Fruit fly (Drosophila melanogaster) whole organism, prepupa: ENCODE data around the gene CG13003.

ENCODE experiments used
- Blimp-1 ChIP-seq: fragments of 200-800 bp; sonication (Bioruptor generic); optimal IDR thresholded peaks from 3 replicates; lab custom pipeline; 2017; ENCODE audit warnings: missing biosample characterization, missing genetic modification characterization, mild to moderate bottlenecking, moderate library complexity, missing genetic modification reagents
- CG10631 ChIP-seq: fragments of 200-800 bp; sonication (Bioruptor generic); optimal IDR thresholded peaks from 2 replicates; lab custom pipeline; 2016; ENCODE audit warnings: missing biosample characterization, missing genetic modification characterization
- CG10669 ChIP-seq: fragments of 200-800 bp; sonication (Bioruptor generic); optimal IDR thresholded peaks from 3 replicates; lab custom pipeline; 2018; ENCODE audit warnings: missing biosample characterization, mild to moderate bottlenecking, missing genetic modification characterization, moderate library complexity
- CG11294 ChIP-seq: fragments of 200-800 bp; sonication (Bioruptor generic); IDR thresholded peaks from 2 replicates; pipeline ENCODE4 v1.3.6; 2022; ENCODE audit warnings: missing biosample characterization, missing genetic modification characterization
- CG11762 ChIP-seq: fragments of 200-800 bp; sonication (Bioruptor generic); optimal IDR thresholded peaks from 3 replicates; lab custom pipeline; 2016; ENCODE audit warnings: missing biosample characterization, missing genetic modification characterization; ENCODE audit not compliant: insufficient read depth
- CG11902 ChIP-seq: fragments of 200-800 bp; sonication (Bioruptor generic); optimal IDR thresholded peaks from 3 replicates; lab custom pipeline; 2016; ENCODE audit warnings: missing biosample characterization, missing genetic modification characterization
- CG15336 ChIP-seq: fragments of 200-800 bp; sonication (Bioruptor generic); IDR thresholded peaks from 2 replicates; pipeline ENCODE4 v1.3.6; 2022; ENCODE audit warnings: missing biosample characterization, missing genetic modification characterization
- CG1621 ChIP-seq: fragments of 200-800 bp; sonication (Bioruptor generic); optimal IDR thresholded peaks from 3 replicates; lab custom pipeline; 2018; ENCODE audit warnings: missing biosample characterization, mild to moderate bottlenecking, missing genetic modification characterization
- CG16779 ChIP-seq: fragments of 200-800 bp; sonication (Bioruptor generic); optimal IDR thresholded peaks from 3 replicates; lab custom pipeline; 2017; ENCODE audit warnings: missing biosample characterization, mild to moderate bottlenecking, missing genetic modification characterization
- CG3919 ChIP-seq: fragments of 200-800 bp; sonication (Bioruptor generic); optimal IDR thresholded peaks from 3 replicates; lab custom pipeline; 2016; ENCODE audit warnings: missing biosample characterization, missing genetic modification characterization
- CG4318 ChIP-seq: fragments of 200-800 bp; sonication (Bioruptor generic); optimal IDR thresholded peaks from 3 replicates; lab custom pipeline; 2017; ENCODE audit warnings: missing biosample characterization, mild to moderate bottlenecking, missing genetic modification characterization
- CG6163 ChIP-seq: fragments of 200-800 bp; sonication (Bioruptor generic); IDR thresholded peaks from 3 replicates; pipeline ENCODE4 v1.3.6; 2022; ENCODE audit warnings: missing biosample characterization, missing genetic modification characterization
- CG6276 ChIP-seq: fragments of 200-800 bp; sonication (Bioruptor generic); optimal IDR thresholded peaks from 2 replicates; lab custom pipeline; 2017; ENCODE audit warnings: missing biosample characterization, mild to moderate bottlenecking, missing genetic modification characterization
- CG6792 ChIP-seq: fragments of 200-800 bp; sonication (Bioruptor generic); optimal IDR thresholded peaks from 3 replicates; lab custom pipeline; 2016; ENCODE audit warnings: missing biosample characterization, missing genetic modification characterization
- CG6808 ChIP-seq: fragments of 200-800 bp; sonication (Bioruptor generic); optimal IDR thresholded peaks from 3 replicates; lab custom pipeline; 2017; ENCODE audit warnings: missing biosample characterization, missing genetic modification characterization, mild to moderate bottlenecking, moderate library complexity, missing genetic modification reagents
- CG8119 ChIP-seq: fragments of 200-800 bp; sonication (Bioruptor generic); IDR thresholded peaks from 3 replicates; pipeline ENCODE4 v1.3.6; 2022; ENCODE audit warnings: missing biosample characterization, missing genetic modification characterization
- CG8319 ChIP-seq: fragments of 200-800 bp; sonication (Bioruptor generic); optimal IDR thresholded peaks from 3 replicates; lab custom pipeline; 2016; ENCODE audit warnings: missing biosample characterization, missing genetic modification characterization
- CG9139 ChIP-seq: fragments of 200-800 bp; sonication (Bioruptor generic); optimal IDR thresholded peaks from 3 replicates; lab custom pipeline; 2017; ENCODE audit warnings: missing biosample characterization, mild to moderate bottlenecking, missing genetic modification characterization
- Eip75B ChIP-seq: fragments of 200-800 bp; sonication (Bioruptor generic); optimal IDR thresholded peaks from 3 replicates; lab custom pipeline; 2016; ENCODE audit warnings: missing biosample characterization, missing genetic modification characterization
- Eip78C ChIP-seq: fragments of 200-800 bp; sonication (Bioruptor generic); peaks from one replicate; lab custom pipeline; 2016; ENCODE audit warnings: missing biosample characterization, missing genetic modification characterization
- Eip93F ChIP-seq: fragments of 200-800 bp; sonication (Bioruptor generic); optimal IDR thresholded peaks from 2 replicates; lab custom pipeline; 2016; ENCODE audit warnings: missing biosample characterization, mild to moderate bottlenecking, missing genetic modification characterization
- Ets21C ChIP-seq: fragments of 200-800 bp; sonication (Bioruptor generic); optimal IDR thresholded peaks from 3 replicates; lab custom pipeline; 2016; ENCODE audit warnings: missing biosample characterization, missing genetic modification characterization
- Ets96B ChIP-seq: fragments of 200-800 bp; optimal IDR thresholded peaks from 2 replicates; lab custom pipeline; 2019; ENCODE audit warnings: missing biosample characterization, mild to moderate bottlenecking, missing genetic modification characterization, moderate library complexity
- Gug ChIP-seq: fragments of 200-800 bp; sonication (Bioruptor generic); IDR thresholded peaks from 2 replicates; pipeline ENCODE4 v1.3.6; 2022; ENCODE audit warnings: missing biosample characterization, missing genetic modification characterization
- Hr38 ChIP-seq: sonication (Bioruptor generic); optimal IDR thresholded peaks from 2 replicates; lab custom pipeline; 2016; ENCODE audit warnings: missing biosample characterization, missing genetic modification characterization
- Hr39 ChIP-seq: fragments of 200-800 bp; sonication (Bioruptor generic); optimal IDR thresholded peaks from 2 replicates; lab custom pipeline; 2016; ENCODE audit warnings: missing biosample characterization, missing genetic modification characterization
- Lpt ChIP-seq: fragments of 200-800 bp; sonication (Bioruptor generic); optimal IDR thresholded peaks from 3 replicates; lab custom pipeline; 2016; ENCODE audit warnings: missing biosample characterization, missing genetic modification characterization
- Met ChIP-seq: fragments of 200-800 bp; sonication (Bioruptor generic); optimal IDR thresholded peaks from 3 replicates; lab custom pipeline; 2016; ENCODE audit warnings: missing biosample characterization, missing genetic modification characterization
- OdsH ChIP-seq: fragments of 200-800 bp; sonication (Bioruptor generic); optimal IDR thresholded peaks from 3 replicates; lab custom pipeline; 2016; ENCODE audit warnings: missing biosample characterization, missing genetic modification characterization
- Smox ChIP-seq: fragments of 200-800 bp; sonication (Bioruptor generic); optimal IDR thresholded peaks from 3 replicates; lab custom pipeline; 2016; ENCODE audit warnings: missing biosample characterization, missing genetic modification characterization
- Sox102F ChIP-seq: fragments of 200-800 bp; sonication (Bioruptor generic); optimal IDR thresholded peaks from 2 replicates; lab custom pipeline; 2016; ENCODE audit warnings: missing biosample characterization, mild to moderate bottlenecking, missing genetic modification characterization
- cyc ChIP-seq: fragments of 200-800 bp; sonication (Bioruptor generic); optimal IDR thresholded peaks from 3 replicates; lab custom pipeline; 2016; ENCODE audit warnings: missing biosample characterization, missing genetic modification characterization
- dac ChIP-seq: fragments of 200-800 bp; sonication (Bioruptor generic); optimal IDR thresholded peaks from 2 replicates; lab custom pipeline; 2017; ENCODE audit warnings: missing biosample characterization, mild to moderate bottlenecking, missing genetic modification characterization
- dsx ChIP-seq: fragments of 200-800 bp; optimal IDR thresholded peaks from 3 replicates; lab custom pipeline; 2019; ENCODE audit warnings: missing biosample characterization, mild to moderate bottlenecking, missing genetic modification characterization, moderate library complexity; ENCODE audit not compliant: poor library complexity, severe bottlenecking
- eg ChIP-seq: fragments of 200-800 bp; sonication (Bioruptor generic); IDR thresholded peaks from 3 replicates; pipeline ENCODE4 v1.3.6; 2022; ENCODE audit warnings: missing biosample characterization, missing genetic modification characterization
- fkh ChIP-seq: fragments of 200-800 bp; sonication (Bioruptor generic); optimal IDR thresholded peaks from 3 replicates; lab custom pipeline; 2017; ENCODE audit warnings: missing biosample characterization, mild to moderate bottlenecking, missing genetic modification characterization, moderate library complexity
- lz ChIP-seq: fragments of 200-800 bp; sonication (Bioruptor generic); optimal IDR thresholded peaks from 3 replicates; lab custom pipeline; 2016; ENCODE audit warnings: missing biosample characterization, missing genetic modification characterization
- net ChIP-seq: fragments of 200-800 bp; sonication (Bioruptor generic); optimal IDR thresholded peaks from 3 replicates; lab custom pipeline; 2016; ENCODE audit warnings: missing biosample characterization, missing genetic modification characterization
- pdm3 ChIP-seq: fragments of 200-800 bp; sonication (Bioruptor generic); optimal IDR thresholded peaks from 3 replicates; lab custom pipeline; 2016; ENCODE audit warnings: missing biosample characterization, missing genetic modification characterization
- salr ChIP-seq, 2 experiments: fragments of 200-800 bp; sonication (Bioruptor generic); optimal IDR thresholded peaks; 3 replicates each; lab custom pipeline; 2016 to 2018; ENCODE audit warnings: missing biosample characterization in 2 of 2, missing genetic modification characterization in 2 of 2, mild to moderate bottlenecking in 1 of 2
- spab ChIP-seq: fragments of 200-800 bp; sonication (Bioruptor generic); optimal IDR thresholded peaks from 2 replicates; lab custom pipeline; 2017; ENCODE audit warnings: missing biosample characterization, mild to moderate bottlenecking, missing genetic modification characterization, missing genetic modification reagents
- ss ChIP-seq, 2 experiments: fragments of 200-800 bp; sonication (Bioruptor generic); optimal IDR thresholded peaks; 2 replicates in 1 of 2; 3 replicates in 1 of 2; lab custom pipeline; 2017 to 2018; ENCODE audit warnings: mild to moderate bottlenecking in 2 of 2, missing biosample characterization in 2 of 2, missing genetic modification characterization in 2 of 2, moderate library complexity in 1 of 2
- svp ChIP-seq: fragments of 200-800 bp; sonication (Bioruptor generic); peaks from one replicate; lab custom pipeline; 2016; ENCODE audit warnings: missing biosample characterization, missing genetic modification characterization
- vri ChIP-seq: fragments of 200-800 bp; sonication (Bioruptor generic); optimal IDR thresholded peaks from 3 replicates; lab custom pipeline; 2016; ENCODE audit warnings: missing biosample characterization, mild to moderate bottlenecking, missing genetic modification characterization

Gene CG13003

DNA sequence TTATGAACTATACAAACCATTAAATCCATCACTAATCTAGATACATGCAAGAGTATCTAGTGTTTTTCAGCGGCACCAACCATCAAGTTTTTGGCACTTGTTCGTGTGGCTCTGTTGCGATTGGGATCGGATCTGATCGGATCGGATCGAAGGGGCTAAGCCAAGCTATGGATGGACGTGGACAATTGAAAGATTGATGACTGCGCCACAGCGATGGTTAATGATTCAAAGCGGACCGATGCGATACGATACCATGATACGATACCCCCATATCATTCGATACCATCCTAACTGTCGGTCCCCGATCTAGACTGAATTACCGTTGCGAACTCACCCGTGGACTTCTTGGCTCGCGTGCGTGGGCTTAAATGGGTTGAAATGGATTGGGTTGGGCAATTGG lies 31.3 kb upstream of the CG13003 start:
- no peak for TF ChIP-seq CG10669 (GFP tag; lab: Kevin White, UChicago)
- TF ChIP-seq CG1621, result no peak
- TF ChIP-seq Ets21C (GFP tag; lab: Kevin White, UChicago), result no peak
- no peak for TF ChIP-seq cyc (GFP tag; lab: Kevin White, UChicago)
- no peak for TF ChIP-seq lz (GFP tag; lab: Kevin White, UChicago)
- TF ChIP-seq CG6792, result no peak
- TF ChIP-seq salr (GFP tag; optimal IDR thresholded peaks at IDR 0.05; lab: Kevin White, UChicago), result no peak
- TF ChIP-seq CG3919 (GFP tag; lab: Kevin White, UChicago), result no peak
- no peak for TF ChIP-seq CG16779
- no peak for TF ChIP-seq Gug (GFP tag; lab: Robert Waterston, UW)
- TF ChIP-seq OdsH, result no peak
- TF ChIP-seq dac (GFP tag; lab: Kevin White, UChicago), result no peak
- TF ChIP-seq CG11294 (GFP tag; lab: Robert Waterston, UW), result no peak
- TF ChIP-seq CG9139, result no peak
- TF ChIP-seq Eip75B, result no peak
- TF ChIP-seq CG11762 (GFP tag; lab: Kevin White, UChicago), result no peak
- no peak for TF ChIP-seq svp (GFP tag; lab: Kevin White, UChicago)
- TF ChIP-seq CG10631 (GFP tag; lab: Kevin White, UChicago), result no peak
- TF ChIP-seq net, result no peak
- TF ChIP-seq CG4318, result no peak
- TF ChIP-seq, all 60 proteins: peak for 0

DNA sequence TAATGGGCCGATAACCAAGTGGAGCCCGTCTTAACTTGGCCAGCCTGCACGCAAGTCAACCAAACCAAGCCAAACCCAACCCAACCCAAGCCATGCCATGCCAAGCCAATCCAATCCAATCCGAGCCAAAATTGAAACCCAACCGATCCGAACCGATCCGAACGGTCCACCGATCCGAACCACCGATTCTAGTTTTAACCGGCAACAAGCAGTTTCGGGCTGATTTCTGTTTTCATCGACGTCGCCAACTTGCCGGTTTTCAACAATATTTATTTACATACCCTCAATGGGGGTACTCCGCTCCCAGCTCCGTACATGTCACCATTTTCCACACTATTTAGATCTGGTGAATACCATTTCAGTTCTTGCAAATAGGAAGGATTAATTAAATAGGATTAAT lies 30.7 kb upstream of the CG13003 start:
- TF ChIP-seq fkh (GFP tag; lab: Kevin White, UChicago) (peak; percentile 9), Eip78C (peak; percentile 55), Smox (GFP tag; lab: Kevin White, UChicago) (no peak)
- TF ChIP-seq, all 60 proteins: peak for 2

DNA sequence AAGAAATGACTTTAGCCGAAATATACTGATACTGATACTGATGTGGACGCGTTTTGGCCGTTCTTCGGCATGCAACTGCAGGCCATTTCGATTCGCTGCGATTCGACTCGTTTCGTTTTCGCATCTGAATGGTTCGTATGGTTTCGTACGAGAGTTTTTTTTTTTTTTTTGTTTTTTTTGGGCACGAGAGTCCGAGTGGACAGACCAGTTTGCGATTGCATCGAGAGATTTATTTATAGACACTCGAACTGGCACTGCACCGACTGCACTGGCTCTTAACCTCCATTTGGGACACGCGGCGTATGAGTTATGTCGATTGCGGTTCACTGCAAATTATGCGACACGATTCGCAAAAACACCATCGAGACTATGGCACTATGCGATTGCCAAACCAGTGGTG lies 29.7 kb upstream of the CG13003 start:
- TF ChIP-seq CG15336 (GFP tag; lab: Robert Waterston, UW) (peak; percentile 50; the same call in 1 of the 2 replicates), svp (GFP tag; lab: Kevin White, UChicago) (peak; percentile 85), cyc (GFP tag; lab: Kevin White, UChicago) (no peak), net (no peak), Eip78C (peak; percentile 57), Ets96B (peak; percentile 17), Eip93F (GFP tag; lab: Kevin White, UChicago) (no peak), spab (GFP tag; lab: Kevin White, UChicago) (peak; percentile 3), ss (GFP tag; optimal IDR thresholded peaks at IDR 0.05; lab: Kevin White, UChicago) (peak; percentile 64 to 71), CG9139 (peak; percentile 49), CG11902 (GFP tag; lab: Kevin White, UChicago) (no peak), OdsH (no peak), Hr39 (GFP tag; lab: Kevin White, UChicago) (no peak), vri (GFP tag; lab: Kevin White, UChicago) (no peak), Hr38 (GFP tag; lab: Kevin White, UChicago) (no peak), CG6276 (peak; percentile 35), CG8319 (GFP tag; lab: Kevin White, UChicago) (no peak), CG16779 (no peak), CG6792 (no peak), pdm3 (no peak), Blimp-1 (GFP tag; lab: Kevin White, UChicago) (no peak), Sox102F (GFP tag; lab: Kevin White, UChicago) (no peak), eg (peak; percentile 46; the same call in 1 of the 3 replicates), dsx (GFP tag; lab: Kevin White, UChicago) (peak; percentile 14), lz (GFP tag; lab: Kevin White, UChicago) (no peak), CG6163 (GFP tag; lab: Robert Waterston, UW) (peak; percentile 61; the same call in 2 of the 3 replicates), CG8119 (peak; percentile 48; the same call in 1 of the 3 replicates), CG10669 (GFP tag; lab: Kevin White, UChicago) (peak; percentile 21), CG6808 (peak; percentile 51), Met (GFP tag; lab: Kevin White, UChicago) (no peak), Eip75B (no peak), Lpt (GFP tag; lab: Kevin White, UChicago) (peak; percentile 2), fkh (GFP tag; lab: Kevin White, UChicago) (no peak)
